Fruit fly (Drosophila melanogaster) S2 (cell line): ENCODE results near the gene b6.

ENCODE experiments used
- CG8478 ChIP-seq: fragments of >200 bp; optimal IDR thresholded peaks from 2 replicates; lab custom pipeline; 2018

Gene b6

DNA sequence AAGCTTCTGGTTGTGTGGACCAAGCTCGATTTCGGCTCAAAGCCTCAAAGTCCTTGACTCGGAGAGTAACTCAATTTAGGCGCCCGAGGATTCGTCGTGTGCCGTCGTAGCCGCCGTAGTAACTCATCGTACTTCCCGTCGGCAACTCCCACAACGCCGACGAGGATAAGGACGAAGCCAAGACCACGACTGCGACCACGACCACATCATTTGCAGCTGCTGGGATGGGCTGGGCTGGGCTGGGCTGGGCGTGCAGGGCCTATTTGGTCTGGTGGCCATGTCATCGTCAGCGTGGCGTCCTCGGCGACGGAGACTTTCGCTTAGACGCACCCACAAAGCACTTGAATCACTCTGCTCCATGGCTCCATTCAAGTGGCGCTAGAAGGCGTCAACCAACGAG, 48.7 kb downstream of the b6 start:
- TF ChIP-seq CG8478 (lab: Kevin White, UChicago), result no peak
